Fruit fly (Drosophila melanogaster) whole organism, embryonic: ENCODE measurements around the gene Moca-cyp.

Experiments
- Adf1 ChIP-seq: fragments of 200-800 bp; sonication (Bioruptor generic); IDR thresholded peaks from 2 replicates; pipeline ENCODE4 v1.3.6; 2022; ENCODE audit warnings: missing biosample characterization, missing genetic modification characterization
- Bdp1 ChIP-seq: fragments of 200-800 bp; sonication (Bioruptor generic); optimal IDR thresholded peaks from 3 replicates; lab custom pipeline; 2016; ENCODE audit warnings: missing biosample characterization, missing genetic modification characterization
- CG1024 ChIP-seq: fragments of 200-800 bp; sonication (Bioruptor generic); IDR thresholded peaks from 2 replicates; pipeline ENCODE4 v1.3.6; 2022; ENCODE audit warnings: missing biosample characterization, missing genetic modification characterization
- CG10462 ChIP-seq: fragments of 200-800 bp; sonication (Bioruptor generic); optimal IDR thresholded peaks from 2 replicates; lab custom pipeline; 2016; ENCODE audit warnings: missing biosample characterization, missing genetic modification characterization
- CG1529 ChIP-seq: fragments of 200-800 bp; sonication (Bioruptor generic); optimal IDR thresholded peaks from 3 replicates; lab custom pipeline; 2018; ENCODE audit warnings: missing biosample characterization, missing genetic modification characterization
- CG15514 ChIP-seq: fragments of 200-800 bp; sonication (Bioruptor generic); optimal IDR thresholded peaks from 3 replicates; lab custom pipeline; 2017; ENCODE audit warnings: missing biosample characterization, missing genetic modification characterization, mild to moderate bottlenecking, moderate library complexity, missing genetic modification reagents
- CG16815 ChIP-seq: fragments of 200-800 bp; sonication (Bioruptor generic); optimal IDR thresholded peaks from 3 replicates; lab custom pipeline; 2017; ENCODE audit warnings: missing biosample characterization, mild to moderate bottlenecking, missing genetic modification characterization
- CG17186 ChIP-seq: fragments of 200-800 bp; sonication (Bioruptor generic); optimal IDR thresholded peaks from 3 replicates; lab custom pipeline; 2017; ENCODE audit warnings: missing biosample characterization, missing genetic modification reagents, missing genetic modification characterization
- CG17612 ChIP-seq: fragments of 200-800 bp; sonication (Bioruptor generic); IDR thresholded peaks from 2 replicates; pipeline ENCODE4 v1.3.6; 2022; ENCODE audit warnings: missing biosample characterization, missing genetic modification characterization
- CG17912 ChIP-seq: fragments of 200-800 bp; sonication (Bioruptor generic); optimal IDR thresholded peaks from 2 replicates; lab custom pipeline; 2018; ENCODE audit warnings: missing biosample characterization, mild to moderate bottlenecking, missing genetic modification characterization
- CG1832 ChIP-seq: fragments of 200-800 bp; sonication (Bioruptor generic); optimal IDR thresholded peaks from 2 replicates; lab custom pipeline; 2017; ENCODE audit warnings: missing biosample characterization, mild to moderate bottlenecking, missing genetic modification characterization, inconsistent platforms
- CG2199 ChIP-seq: fragments of 200-800 bp; sonication (Bioruptor generic); IDR thresholded peaks from 3 replicates; pipeline ENCODE4 v1.3.6; 2022; ENCODE audit warnings: missing biosample characterization, missing genetic modification characterization
- CG31224 ChIP-seq: fragments of 200-800 bp; sonication (Bioruptor generic); IDR thresholded peaks from 2 replicates; pipeline ENCODE4 v1.3.6; 2022; ENCODE audit warnings: missing biosample characterization, missing genetic modification characterization
- CG3163 ChIP-seq: fragments of 200-800 bp; sonication (Bioruptor generic); optimal IDR thresholded peaks from 3 replicates; lab custom pipeline; 2016; ENCODE audit warnings: missing biosample characterization, missing genetic modification characterization
- CG3995 ChIP-seq: fragments of 200-800 bp; sonication (Bioruptor generic); optimal IDR thresholded peaks from 3 replicates; lab custom pipeline; 2016; ENCODE audit warnings: missing biosample characterization, missing genetic modification characterization
- CG6683 ChIP-seq: fragments of 200-800 bp; sonication (Bioruptor generic); optimal IDR thresholded peaks from 2 replicates; lab custom pipeline; 2017; ENCODE audit warnings: missing biosample characterization, mild to moderate bottlenecking, missing genetic modification characterization, missing genetic modification reagents
- Dll ChIP-seq: fragments of 200-800 bp; sonication (Bioruptor generic); IDR thresholded peaks from 4 replicates; pipeline ENCODE4 v1.3.6; 2022; ENCODE audit warnings: missing biosample characterization, missing genetic modification characterization; ENCODE audit not compliant: partially characterized antibody
- Doc2 ChIP-seq: fragments of 200-800 bp; sonication (Bioruptor generic); IDR thresholded peaks from 2 replicates; pipeline ENCODE4 v1.3.6; 2022; ENCODE audit warnings: missing biosample characterization, missing genetic modification characterization
- Ets97D ChIP-seq: fragments of 200-800 bp; sonication (Bioruptor generic); optimal IDR thresholded peaks from 3 replicates; lab custom pipeline; 2016; ENCODE audit warnings: missing biosample characterization, missing genetic modification characterization
- Gug ChIP-seq: fragments of 200-800 bp; sonication (Bioruptor generic); IDR thresholded peaks from 4 replicates; pipeline ENCODE4 v1.3.6; 2022; ENCODE audit warnings: missing biosample characterization, missing genetic modification characterization
- HmgD ChIP-seq: fragments of 200-800 bp; sonication (Bioruptor generic); optimal IDR thresholded peaks from 3 replicates; lab custom pipeline; 2016; ENCODE audit warnings: missing biosample characterization, missing genetic modification characterization
- Hr39 ChIP-seq: fragments of >200 bp; optimal IDR thresholded peaks from 2 replicates; lab custom pipeline; 2017
- Mad ChIP-seq: fragments of 200-800 bp; sonication (Bioruptor generic); optimal IDR thresholded peaks from 2 replicates; lab custom pipeline; 2016; ENCODE audit warnings: missing biosample characterization, missing genetic modification characterization
- Meics ChIP-seq: fragments of 200-800 bp; sonication (Bioruptor generic); optimal IDR thresholded peaks from 2 replicates; lab custom pipeline; 2017; ENCODE audit warnings: missing biosample characterization, mild to moderate bottlenecking, missing genetic modification characterization
- Pdp1 ChIP-seq, 2 experiments: fragments of 200-800 bp; sonication (Bioruptor generic); optimal IDR thresholded peaks; 3 replicates each; lab custom pipeline; 2016; ENCODE audit warnings: missing biosample characterization in 2 of 2, missing genetic modification characterization in 2 of 2, mild to moderate bottlenecking in 1 of 2, moderate library complexity in 1 of 2
- Six4 ChIP-seq: fragments of 200-800 bp; sonication (Bioruptor generic); optimal IDR thresholded peaks from 2 replicates; lab custom pipeline; 2016; ENCODE audit warnings: missing biosample characterization, missing genetic modification characterization
- Sry-β ChIP-seq: fragments of 200-800 bp; sonication (Bioruptor generic); optimal IDR thresholded peaks from 2 replicates; lab custom pipeline; 2018; ENCODE audit warnings: missing biosample characterization, mild to moderate bottlenecking, missing genetic modification characterization, moderate library complexity
- Sry-δ ChIP-seq: fragments of 200-800 bp; sonication (Bioruptor generic); optimal IDR thresholded peaks from 2 replicates; lab custom pipeline; 2016; ENCODE audit warnings: missing biosample characterization, missing genetic modification characterization
- Ssrp ChIP-seq: fragments of 200-800 bp; sonication (Bioruptor generic); optimal IDR thresholded peaks from 2 replicates; lab custom pipeline; 2018; ENCODE audit warnings: missing biosample characterization, mild to moderate bottlenecking, missing genetic modification characterization, moderate library complexity
- Vsx1 ChIP-seq: fragments of 200-800 bp; sonication (Bioruptor generic); optimal IDR thresholded peaks from 2 replicates; lab custom pipeline; 2017; ENCODE audit warnings: missing biosample characterization, mild to moderate bottlenecking, missing genetic modification characterization, missing genetic modification reagents
- ash1 ChIP-seq: fragments of 200-800 bp; sonication (Bioruptor generic); optimal IDR thresholded peaks from 2 replicates; lab custom pipeline; 2018; ENCODE audit warnings: missing biosample characterization, mild to moderate bottlenecking, missing genetic modification characterization
- bab2 ChIP-seq: fragments of 200-800 bp; sonication (Bioruptor generic); optimal IDR thresholded peaks from 2 replicates; lab custom pipeline; 2016; ENCODE audit warnings: missing biosample characterization, missing genetic modification characterization
- cg ChIP-seq: fragments of 200-800 bp; sonication (Bioruptor generic); optimal IDR thresholded peaks from 3 replicates; lab custom pipeline; 2019; ENCODE audit warnings: missing biosample characterization, mild to moderate bottlenecking, missing genetic modification characterization, moderate library complexity
- chn ChIP-seq: fragments of 200-800 bp; sonication (Bioruptor generic); optimal IDR thresholded peaks from 2 replicates; lab custom pipeline; 2016; ENCODE audit warnings: missing biosample characterization, missing genetic modification characterization
- disco-r ChIP-seq: fragments of 200-800 bp; sonication (Bioruptor generic); optimal IDR thresholded peaks from 2 replicates; lab custom pipeline; 2016; ENCODE audit warnings: missing biosample characterization, missing genetic modification characterization
- fd102C ChIP-seq: fragments of 200-800 bp; sonication (Bioruptor generic); optimal IDR thresholded peaks from 2 replicates; lab custom pipeline; 2018; ENCODE audit warnings: missing biosample characterization, mild to moderate bottlenecking, missing genetic modification characterization, moderate library complexity
- fd3F ChIP-seq: fragments of 200-800 bp; sonication (Bioruptor generic); optimal IDR thresholded peaks from 2 replicates; lab custom pipeline; 2018; ENCODE audit warnings: missing biosample characterization, mild to moderate bottlenecking, missing genetic modification characterization, moderate library complexity
- insv ChIP-seq, 2 experiments: fragments of 200-800 bp; sonication (Bioruptor generic); optimal IDR thresholded peaks; 3 replicates each; lab custom pipeline; 2016 to 2018; ENCODE audit warnings: missing biosample characterization in 2 of 2, missing genetic modification characterization in 2 of 2
- knrl ChIP-seq: fragments of 200-800 bp; sonication (Bioruptor generic); IDR thresholded peaks from 3 replicates; pipeline ENCODE4 v1.3.6; 2022; ENCODE audit warnings: missing biosample characterization, missing genetic modification characterization; ENCODE audit not compliant: partially characterized antibody
- lbe ChIP-seq: fragments of 200-800 bp; sonication (Bioruptor generic); optimal IDR thresholded peaks from 2 replicates; lab custom pipeline; 2016; ENCODE audit warnings: missing biosample characterization, mild to moderate bottlenecking, missing genetic modification characterization
- nerfin-2 ChIP-seq: fragments of 200-800 bp; sonication (Bioruptor generic); IDR thresholded peaks from 2 replicates; pipeline ENCODE4 v1.3.6; 2022; ENCODE audit warnings: missing biosample characterization, missing genetic modification characterization; ENCODE audit not compliant: partially characterized antibody
- nmo ChIP-seq: fragments of 200-800 bp; sonication (Bioruptor generic); optimal IDR thresholded peaks from 2 replicates; lab custom pipeline; 2018; ENCODE audit warnings: missing biosample characterization, mild to moderate bottlenecking, missing genetic modification characterization, moderate library complexity
- peb ChIP-seq: fragments of 200-800 bp; sonication (Bioruptor generic); IDR thresholded peaks from 2 replicates; pipeline ENCODE4 v1.3.6; 2022; ENCODE audit warnings: missing biosample characterization, missing genetic modification characterization
- pnt ChIP-seq: fragments of 200-800 bp; sonication (Bioruptor generic); optimal IDR thresholded peaks from 3 replicates; lab custom pipeline; 2016; ENCODE audit warnings: missing biosample characterization, missing genetic modification characterization
- ro ChIP-seq: fragments of 200-800 bp; sonication (Bioruptor generic); IDR thresholded peaks from 2 replicates; pipeline ENCODE4 v1.3.6; 2022; ENCODE audit warnings: missing biosample characterization, missing genetic modification characterization
- sens-2 ChIP-seq: fragments of 200-800 bp; sonication (Bioruptor generic); IDR thresholded peaks from 2 replicates; pipeline ENCODE4 v1.3.6; 2022; ENCODE audit warnings: missing biosample characterization, missing genetic modification characterization
- tin ChIP-seq: fragments of 200-800 bp; sonication (Bioruptor generic); optimal IDR thresholded peaks from 3 replicates; lab custom pipeline; 2016; ENCODE audit warnings: missing biosample characterization, missing genetic modification characterization
- ttk ChIP-seq: fragments of 200-800 bp; sonication (Bioruptor generic); IDR thresholded peaks from 2 replicates; pipeline ENCODE4 v2.1.2; 2022; ENCODE audit warnings: missing biosample characterization, missing genetic modification characterization
- tx ChIP-seq: fragments of 200-800 bp; sonication (Bioruptor generic); optimal IDR thresholded peaks from 2 replicates; lab custom pipeline; 2016; ENCODE audit warnings: missing biosample characterization, missing genetic modification characterization
- unpg ChIP-seq: fragments of 200-800 bp; sonication (Bioruptor generic); optimal IDR thresholded peaks from 3 replicates; lab custom pipeline; 2018; ENCODE audit warnings: missing biosample characterization, mild to moderate bottlenecking, missing genetic modification characterization, moderate library complexity

The Moca-cyp gene

DNA sequence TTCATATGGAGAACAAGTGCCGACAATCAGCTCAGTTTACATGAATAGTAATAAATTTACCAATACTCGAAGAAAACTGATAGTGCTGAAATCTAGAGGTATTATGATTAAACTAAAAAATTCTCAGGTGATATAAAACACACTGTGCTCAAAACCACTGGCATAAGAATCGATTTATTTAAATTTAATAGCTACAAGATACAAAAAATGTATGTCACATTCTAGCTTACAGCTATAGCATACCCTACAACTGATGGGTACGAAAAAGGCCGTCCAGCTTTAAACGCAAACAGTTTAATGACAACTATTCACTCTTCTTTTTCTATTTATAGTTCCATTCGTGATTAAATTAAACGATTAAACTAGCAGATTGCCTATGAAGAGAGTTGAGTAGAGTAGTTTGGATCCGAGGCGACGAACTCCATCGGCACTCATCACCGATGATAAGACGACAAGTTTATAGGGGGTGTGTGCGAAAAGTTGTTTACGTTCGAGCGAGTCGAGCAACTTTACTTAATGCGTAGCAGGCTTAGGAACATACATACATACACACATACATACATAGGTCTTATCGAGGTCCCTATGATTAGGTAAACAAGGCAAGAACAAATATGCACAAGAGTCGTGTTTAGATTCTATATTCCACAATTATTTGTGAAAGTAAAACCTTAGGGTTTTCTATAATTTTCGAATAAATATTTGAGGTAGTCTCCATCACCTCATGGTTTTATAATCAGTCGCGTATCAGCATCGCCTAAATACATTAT, 11.2 kb upstream of the Moca-cyp start (continued):
- TF ChIP-seq CG3995 (GFP tag; lab: Kevin White, UChicago), result no peak
- TF ChIP-seq chn (GFP tag; lab: Kevin White, UChicago), result no peak
- TF ChIP-seq Hr39 (lab: Kevin White, UChicago), result no peak
- no peak for TF ChIP-seq nerfin-2 (GFP tag; lab: Robert Waterston, UW)
- peak; percentile 57 for TF ChIP-seq Mad
- TF ChIP-seq Ssrp, result peak; percentile 16
- TF ChIP-seq Gug (GFP tag; lab: Robert Waterston, UW), result peak; percentile 59; the same call in 3 of the 4 replicates
- peak; percentile 81 for TF ChIP-seq fd102C (GFP tag; lab: Kevin White, UChicago)
- TF ChIP-seq Sry-β (GFP tag; lab: Kevin White, UChicago), result peak; percentile 35
- peak; percentile 52 for TF ChIP-seq Six4 (GFP tag; lab: Kevin White, UChicago)
- TF ChIP-seq CG2199 (GFP tag; lab: Robert Waterston, UW), result no peak
- peak; percentile 53; the same call in 1 of the 2 replicates for TF ChIP-seq CG1024 (GFP tag; lab: Robert Waterston, UW)
- TF ChIP-seq CG31224 (GFP tag; lab: Robert Waterston, UW), result peak; percentile 66
- TF ChIP-seq CG17186, result peak; percentile 21
- peak; percentile 49 for TF ChIP-seq CG1529 (GFP tag; lab: Kevin White, UChicago)
- TF ChIP-seq CG17912 (GFP tag; lab: Kevin White, UChicago), result no peak
- TF ChIP-seq tx (GFP tag; lab: Kevin White, UChicago), result peak; percentile 41
- peak; percentile 1 for TF ChIP-seq cg (GFP tag; lab: Kevin White, UChicago)
- TF ChIP-seq nmo (GFP tag; lab: Kevin White, UChicago), result peak; percentile 36
- TF ChIP-seq CG3163 (GFP tag; lab: Kevin White, UChicago), result peak; percentile 62
- TF ChIP-seq HmgD (GFP tag; lab: Kevin White, UChicago), result no peak
- no peak for TF ChIP-seq ro (GFP tag; lab: Robert Waterston, UW)
- TF ChIP-seq knrl (GFP tag; lab: Robert Waterston, UW), result no peak
- peak; percentile 83 for TF ChIP-seq Meics
- no peak for TF ChIP-seq lbe (GFP tag; lab: Kevin White, UChicago)
- peak; percentile 52 for TF ChIP-seq Sry-δ (GFP tag; lab: Kevin White, UChicago)
- peak; percentile 55 for TF ChIP-seq unpg (GFP tag; lab: Kevin White, UChicago)
- peak; percentile 55 for TF ChIP-seq Adf1
- peak; percentile 39 for TF ChIP-seq sens-2 (GFP tag; lab: Robert Waterston, UW)
- TF ChIP-seq CG16815 (GFP tag; lab: Kevin White, UChicago), result peak; percentile 38
- TF ChIP-seq bab2 (GFP tag; lab: Kevin White, UChicago), result peak; percentile 91
- peak; percentile 19 for TF ChIP-seq CG6683 (GFP tag; lab: Kevin White, UChicago)
- TF ChIP-seq ttk (GFP tag; lab: Robert Waterston, UW), result peak; percentile 60; the same call in 1 of the 2 replicates
- TF ChIP-seq CG10462 (GFP tag; lab: Kevin White, UChicago), result peak; percentile 66
- no peak for TF ChIP-seq Dll (GFP tag; lab: Robert Waterston, UW)
- peak; percentile 49 to 73 for TF ChIP-seq Pdp1 (GFP tag; optimal IDR thresholded peaks at IDR 0.05; lab: Kevin White, UChicago)
- peak; percentile 62 for TF ChIP-seq pnt
- TF ChIP-seq disco-r (GFP tag; lab: Kevin White, UChicago), result peak; percentile 38
- TF ChIP-seq Bdp1, result peak; percentile 68
- peak; percentile 60 for TF ChIP-seq tin (GFP tag; lab: Kevin White, UChicago)
- TF ChIP-seq insv (GFP tag; optimal IDR thresholded peaks at IDR 0.05; lab: Kevin White, UChicago), result peak in 1 of 2 experiments; percentile 46
- peak; percentile 16 for TF ChIP-seq CG17612 (GFP tag; lab: Robert Waterston, UW)
- TF ChIP-seq Vsx1 (GFP tag; lab: Kevin White, UChicago), result peak; percentile 75
- TF ChIP-seq CG1832 (GFP tag; lab: Kevin White, UChicago), result no peak
- no peak for TF ChIP-seq Doc2 (GFP tag; lab: Robert Waterston, UW)
- TF ChIP-seq CG15514 (GFP tag; lab: Kevin White, UChicago), result peak; percentile 58
- TF ChIP-seq peb (GFP tag; lab: Robert Waterston, UW), result peak; percentile 53
- peak; percentile 60 for TF ChIP-seq fd3F (GFP tag; lab: Kevin White, UChicago)
- no peak for TF ChIP-seq ash1
- TF ChIP-seq Ets97D (GFP tag; lab: Kevin White, UChicago), result no peak
